Worm (Caenorhabditis elegans): ENCODE results near the gene clc-20.

ce11 chrIII:879634-880033 is 7.3 kb downstream of the clc-20 start, which contains the start of the genes T24C4.5 and ucr-2.3:
- TF ChIP-seq dao-5 (tag; optimal IDR thresholded peaks at IDR 0.05): no peak
- TF ChIP-seq him-1 (tag; optimal IDR thresholded peaks at IDR 0.05): no peak

All from whole organism, L4/young adult.